Fruit fly (Drosophila melanogaster) whole organism: ENCODE results near the gene CG18754.

Experiments
- CG8478 ChIP-seq: fragments of >200 bp; optimal IDR thresholded peaks from 2 replicates; lab custom pipeline; 2018; ENCODE audit warnings: inconsistent platforms
- Dll ChIP-seq: fragments of >200 bp; optimal IDR thresholded peaks from 2 replicates; lab custom pipeline; 2017
- EcR ChIP-seq, 2 experiments: fragments of >200 bp; optimal IDR thresholded peaks; 2 replicates each; lab custom pipeline; 2017; ENCODE audit warnings: missing biosample characterization in 2 of 2, missing genetic modification characterization in 2 of 2, missing genetic modification reagents in 2 of 2
- pan ChIP-seq: fragments of >200 bp; optimal IDR thresholded peaks from 2 replicates; lab custom pipeline; 2017
- psq ChIP-seq: fragments of >200 bp; optimal IDR thresholded peaks from 2 replicates; lab custom pipeline; 2017
- usp ChIP-seq: fragments of >200 bp; optimal IDR thresholded peaks from 2 replicates; lab custom pipeline; 2017; ENCODE audit warnings: missing biosample characterization, missing genetic modification characterization, mixed read lengths

The CG18754 gene

dm6 chr3R:23678349-23679193 lies 5.3 kb upstream of the CG18754 start, which contains the start of gene GILT2:
Gene GILT2 (plus strand): TSS chr3R:23678895.
- TF ChIP-seq EcR (GFP tag; optimal IDR thresholded peaks at IDR 0.05; lab: Kevin White, UChicago): no peak
- no peak for TF ChIP-seq usp (GFP tag; lab: Kevin White, UChicago)
- no peak for TF ChIP-seq CG8478 (lab: Kevin White, UChicago)
- TF ChIP-seq psq (lab: Kevin White, UChicago): no peak
- no peak for TF ChIP-seq pan (lab: Kevin White, UChicago)
- TF ChIP-seq Dll (lab: Kevin White, UChicago): no peak

- TF ChIP-seq Dll (lab: Kevin White, UChicago) (no peak), usp (GFP tag; lab: Kevin White, UChicago) (no peak), EcR (GFP tag; optimal IDR thresholded peaks at IDR 0.05; lab: Kevin White, UChicago) (no peak), CG8478 (lab: Kevin White, UChicago) (no peak), psq (lab: Kevin White, UChicago) (no peak), pan (lab: Kevin White, UChicago) (no peak)
These were observed 3.9 kb upstream of the CG18754 start, which contains the start of gene eIF3d1 for dm6 chr3R:23679911-23680336. Gene eIF3d1 (plus strand): TSS chr3R:23680039.

- TF ChIP-seq pan (lab: Kevin White, UChicago): no peak
- no peak for TF ChIP-seq psq (lab: Kevin White, UChicago)
These were observed 1.7 kb upstream of the CG18754 start, which contains the start of gene CG16710 for dm6 chr3R:23682203-23682602. Gene CG16710 (plus strand): TSS chr3R:23682503.

- no peak for TF ChIP-seq psq (lab: Kevin White, UChicago)
- TF ChIP-seq EcR (GFP tag; optimal IDR thresholded peaks at IDR 0.05; lab: Kevin White, UChicago): no peak
- no peak for TF ChIP-seq pan (lab: Kevin White, UChicago)
- TF ChIP-seq CG8478 (lab: Kevin White, UChicago): no peak
- TF ChIP-seq usp (GFP tag; lab: Kevin White, UChicago): no peak
- no peak for TF ChIP-seq Dll (lab: Kevin White, UChicago)
These were observed 2.1 kb downstream of the CG18754 start, which contains the start of gene SPE for dm6 chr3R:23685955-23686354. Gene SPE (plus strand): TSS chr3R:23686255.

dm6 chr3R:23686924-23687323 lies 3.1 kb downstream of the CG18754 start:
- TF ChIP-seq Dll (lab: Kevin White, UChicago) (no peak), usp (GFP tag; lab: Kevin White, UChicago) (no peak), pan (lab: Kevin White, UChicago) (no peak), psq (lab: Kevin White, UChicago) (no peak), CG8478 (lab: Kevin White, UChicago) (no peak), EcR (GFP tag; optimal IDR thresholded peaks at IDR 0.05; lab: Kevin White, UChicago) (no peak)

- TF ChIP-seq Dll (lab: Kevin White, UChicago) (no peak), EcR (GFP tag; optimal IDR thresholded peaks at IDR 0.05; lab: Kevin White, UChicago) (no peak), CG8478 (lab: Kevin White, UChicago) (no peak), usp (GFP tag; lab: Kevin White, UChicago) (no peak), psq (lab: Kevin White, UChicago) (no peak)
These were observed 10.7 kb downstream of the CG18754 start, which contains the start of gene CG10254 for dm6 chr3R:23694579-23695033. Gene CG10254 (minus strand): TSS chr3R:23694983.

- no peak for TF ChIP-seq EcR (GFP tag; optimal IDR thresholded peaks at IDR 0.05; lab: Kevin White, UChicago)
- TF ChIP-seq usp (GFP tag; lab: Kevin White, UChicago): no peak
- TF ChIP-seq CG8478 (lab: Kevin White, UChicago): no peak
- no peak for TF ChIP-seq pan (lab: Kevin White, UChicago)
- no peak for TF ChIP-seq psq (lab: Kevin White, UChicago)
- no peak for TF ChIP-seq Dll (lab: Kevin White, UChicago)
These were observed 12.3 kb downstream of the CG18754 start, which contains the start of gene CG10252 for dm6 chr3R:23696145-23696544. Gene CG10252 (minus strand): TSS chr3R:23696245.

- TF ChIP-seq usp (GFP tag; lab: Kevin White, UChicago) (no peak), Dll (lab: Kevin White, UChicago) (no peak), psq (lab: Kevin White, UChicago) (no peak), CG8478 (lab: Kevin White, UChicago) (no peak), EcR (GFP tag; optimal IDR thresholded peaks at IDR 0.05; lab: Kevin White, UChicago) (no peak), pan (lab: Kevin White, UChicago) (no peak)
These were observed 15.0 kb downstream of the CG18754 start, which contains the start of gene prt for dm6 chr3R:23698835-23699234. Gene prt (minus strand): TSS chr3R:23699027.

dm6 chr3R:23700304-23700767 lies 16.5 kb downstream of the CG18754 start, which contains the start of the genes CG31468 and Gba1a:
Gene CG31468 (minus strand): TSS chr3R:23700354.
Gene Gba1a (plus strand): TSS chr3R:23700621.
- TF ChIP-seq Dll (lab: Kevin White, UChicago): no peak
- TF ChIP-seq psq (lab: Kevin White, UChicago): no peak
- TF ChIP-seq EcR (GFP tag; optimal IDR thresholded peaks at IDR 0.05; lab: Kevin White, UChicago): no peak
- TF ChIP-seq pan (lab: Kevin White, UChicago): no peak
- TF ChIP-seq CG8478 (lab: Kevin White, UChicago): no peak
- TF ChIP-seq usp (GFP tag; lab: Kevin White, UChicago): no peak

dm6 chr3R:23702461-23702860 lies 18.6 kb downstream of the CG18754 start, which contains the start of gene Qsox4:
Gene Qsox4 (plus strand): TSS chr3R:23702761.
- TF ChIP-seq EcR (GFP tag; optimal IDR thresholded peaks at IDR 0.05; lab: Kevin White, UChicago): no peak
- TF ChIP-seq Dll (lab: Kevin White, UChicago): no peak
- no peak for TF ChIP-seq usp (GFP tag; lab: Kevin White, UChicago)
- TF ChIP-seq pan (lab: Kevin White, UChicago): no peak
- TF ChIP-seq psq (lab: Kevin White, UChicago): no peak
- no peak for TF ChIP-seq CG8478 (lab: Kevin White, UChicago)
